Fruit fly (Drosophila melanogaster) whole organism, pupa: ENCODE measurements around the gene Kaz1-ORFB.

Experiments
- CG14655 ChIP-seq: fragments of 200-800 bp; sonication (Bioruptor generic); optimal IDR thresholded peaks from 3 replicates; lab custom pipeline; 2017; ENCODE audit warnings: mild to moderate bottlenecking, missing biosample characterization, missing genetic modification reagents, missing genetic modification characterization
- CG34367 ChIP-seq: fragments of 200-800 bp; sonication (Bioruptor generic); optimal IDR thresholded peaks from 2 replicates; lab custom pipeline; 2018; ENCODE audit warnings: missing biosample characterization, mild to moderate bottlenecking, missing genetic modification characterization
- CG4496 ChIP-seq: fragments of 200-800 bp; sonication (Bioruptor generic); IDR thresholded peaks from 3 replicates; pipeline ENCODE4 v1.3.6; 2022; ENCODE audit warnings: missing biosample characterization, missing genetic modification characterization
- CG8159 ChIP-seq: fragments of 200-800 bp; sonication (Bioruptor generic); optimal IDR thresholded peaks from 3 replicates; lab custom pipeline; 2018; ENCODE audit warnings: missing biosample characterization, mild to moderate bottlenecking, missing genetic modification characterization, moderate library complexity
- CG8301 ChIP-seq: fragments of 200-800 bp; sonication (Bioruptor generic); optimal IDR thresholded peaks from 2 replicates; lab custom pipeline; 2018; ENCODE audit warnings: missing biosample characterization, mild to moderate bottlenecking, missing genetic modification characterization
- CG9948 ChIP-seq: fragments of 200-800 bp; sonication (Bioruptor generic); optimal IDR thresholded peaks from 2 replicates; lab custom pipeline; 2018; ENCODE audit warnings: missing biosample characterization, mild to moderate bottlenecking, missing genetic modification characterization, moderate library complexity
- EcR ChIP-seq: fragments of 200-800 bp; sonication (Bioruptor generic); optimal IDR thresholded peaks from 3 replicates; lab custom pipeline; 2019; ENCODE audit warnings: missing biosample characterization, missing genetic modification characterization, mild to moderate bottlenecking, moderate library complexity, missing genetic modification reagents
- Ets98B ChIP-seq: fragments of 200-800 bp; sonication (Bioruptor generic); IDR thresholded peaks from 2 replicates; pipeline ENCODE4 v1.3.6; 2022; ENCODE audit warnings: missing biosample characterization, missing genetic modification characterization
- Pif1A ChIP-seq: fragments of 200-800 bp; sonication (Bioruptor generic); optimal IDR thresholded peaks from 3 replicates; lab custom pipeline; 2016; ENCODE audit warnings: missing biosample characterization, missing genetic modification characterization
- Snoo ChIP-seq: fragments of 200-800 bp; sonication (Bioruptor generic); optimal IDR thresholded peaks from 3 replicates; lab custom pipeline; 2017; ENCODE audit warnings: missing biosample characterization, mild to moderate bottlenecking, missing genetic modification characterization, inconsistent platforms
- rn ChIP-seq: fragments of 200-800 bp; sonication (Bioruptor generic); IDR thresholded peaks from 2 replicates; pipeline ENCODE4 v1.3.6; 2022; ENCODE audit warnings: missing biosample characterization, missing genetic modification characterization

- TF ChIP-seq Snoo (tag; lab: Kevin White, UChicago) = no peak
- TF ChIP-seq Ets98B = no peak
- TF ChIP-seq CG4496 (GFP tag; lab: Robert Waterston, UW) = no peak
- no peak for TF ChIP-seq CG9948 (tag; lab: Kevin White, UChicago)
- TF ChIP-seq EcR (GFP tag; lab: Kevin White, UChicago) = no peak
- TF ChIP-seq Pif1A = no peak
- TF ChIP-seq CG8159 = no peak
- no peak for TF ChIP-seq rn (GFP tag; lab: Robert Waterston, UW)
- TF ChIP-seq CG14655 (GFP tag; lab: Kevin White, UChicago) = no peak
- no peak for TF ChIP-seq CG34367 (tag; lab: Kevin White, UChicago)
- no peak for TF ChIP-seq CG8301 (tag; lab: Kevin White, UChicago)
These were observed 17.9 kb downstream of the Kaz1-ORFB start for dm6 chr3L:234337-234736.
